Worm (Caenorhabditis elegans) whole organism, L1 larva: Measurements from ENCODE around the gene C07H6.2.

Experiments used
- Y116A8C.19 ChIP-seq: sonication (generic microtip); optimal IDR thresholded peaks from 2 replicates; lab custom pipeline; 2016; ENCODE audit warnings: missing compliant biosample characterization, missing genetic modification characterization, borderline replicate concordance
- aly-2 ChIP-seq: fragments of 150-350 bp; optimal IDR thresholded peaks from 2 replicates; lab custom pipeline; 2014; ENCODE audit warnings: missing biosample characterization, missing genetic modification characterization
- egl-27 ChIP-seq, 2 experiments: fragments of 150-350 bp in 1 of 2; sonication (generic microtip); optimal IDR thresholded peaks; 3 replicates each; lab custom pipeline; 2017 to 2018; ENCODE audit warnings: missing biosample characterization in 2 of 2, missing genetic modification characterization in 2 of 2, missing genetic modification reagents in 2 of 2
- elt-3 ChIP-seq, 6 experiments: fragments of 150-350 bp in 1 of 6; sonication (generic microtip); optimal IDR thresholded peaks; 2 replicates each; lab custom pipeline; 2017 to 2018; ENCODE audit warnings: missing biosample characterization in 6 of 6, missing genetic modification characterization in 6 of 6, inconsistent platforms in 1 of 6
- fkh-10 ChIP-seq: sonication (generic microtip); optimal IDR thresholded peaks from 2 replicates; lab custom pipeline; 2017; ENCODE audit warnings: missing biosample characterization, missing genetic modification reagents, missing genetic modification characterization
- fos-1 ChIP-seq: fragments of 150-350 bp; optimal IDR thresholded peaks from 2 replicates; lab custom pipeline; 2014; ENCODE audit warnings: missing biosample characterization, missing genetic modification characterization
- jun-1 ChIP-seq: fragments of 150-350 bp; optimal IDR thresholded peaks from 2 replicates; lab custom pipeline; 2014; ENCODE audit warnings: missing biosample characterization, missing genetic modification reagents, missing genetic modification characterization
- mep-1 ChIP-seq: fragments of 150-350 bp; optimal IDR thresholded peaks from 2 replicates; lab custom pipeline; 2014; ENCODE audit warnings: missing biosample characterization, missing genetic modification characterization
- nhr-237 ChIP-seq: fragments of 150-350 bp; optimal IDR thresholded peaks from 2 replicates; lab custom pipeline; 2014; ENCODE audit warnings: missing biosample characterization, missing genetic modification characterization
- pax-3 ChIP-seq: fragments of 200-800 bp; sonication (Bioruptor generic); optimal IDR thresholded peaks from 2 replicates; lab custom pipeline; 2018; ENCODE audit warnings: mild to moderate bottlenecking, missing genetic modification characterization, moderate library complexity, missing compliant biosample characterization
- snpc-4 ChIP-seq: fragments of 150-350 bp; optimal IDR thresholded peaks from 2 replicates; lab custom pipeline; 2014; ENCODE audit warnings: missing biosample characterization, missing genetic modification characterization
- sox-4 ChIP-seq: sonication (generic microtip); optimal IDR thresholded peaks from 2 replicates; lab custom pipeline; 2016; ENCODE audit warnings: missing genetic modification characterization, missing compliant biosample characterization
- unc-62 ChIP-seq: fragments of 150-350 bp; optimal IDR thresholded peaks from 2 replicates; lab custom pipeline; 2014; ENCODE audit warnings: missing biosample characterization, missing genetic modification reagents, missing genetic modification characterization
- ztf-4 ChIP-seq: fragments of 150-350 bp; optimal IDR thresholded peaks from 2 replicates; lab custom pipeline; 2014; ENCODE audit warnings: missing biosample characterization, missing genetic modification characterization

ce11 chrIII:7498346-7498745, 22.5 kb upstream of the C07H6.2 start:
- TF ChIP-seq aly-2 (tag; lab: Kevin White, UChicago) (peak; percentile 69), nhr-237 (tag; lab: Kevin White, UChicago) (peak; percentile 48), pax-3 (tag; lab: Kevin White, UChicago) (peak; percentile 77), fos-1 (tag; lab: Kevin White, UChicago) (peak; percentile 66), Y116A8C.19 (tag; lab: Kevin White, UChicago) (no peak), egl-27 (tag; optimal IDR thresholded peaks at IDR 0.05; lab: Kevin White, UChicago) (no peak), fkh-10 (GFP tag; lab: Kevin White, UChicago) (peak; percentile 73), ztf-4 (tag; lab: Kevin White, UChicago) (peak; percentile 62), snpc-4 (peak; percentile 70), elt-3 (tag; optimal IDR thresholded peaks at IDR 0.05; lab: Kevin White, UChicago) (peak in 3 of 6 experiments; percentile 53 to 63 (median 56)), mep-1 (peak; percentile 93), unc-62 (GFP tag; lab: Kevin White, UChicago) (no peak), jun-1 (tag; lab: Kevin White, UChicago) (peak; percentile 82), sox-4 (no peak)
